Fruit fly (Drosophila melanogaster): ENCODE results near the gene CG13690.

The CG13690 gene

dm6 chr2L:441927-442691 lies 22.7 kb upstream of the CG13690 start (continued):
- peak; percentile 87 for TF ChIP-seq CG16779 (tag; optimal IDR thresholded peaks at IDR 0.05)
- peak; percentile 96 for TF ChIP-seq Smox (GFP tag; optimal IDR thresholded peaks at IDR 0.05)
- peak; percentile 97 for TF ChIP-seq Sox102F (GFP tag; optimal IDR thresholded peaks at IDR 0.05)
- TF ChIP-seq CG6163 (GFP tag; IDR thresholded peaks at IDR 0.05) = peak; percentile 97
- TF ChIP-seq CG7368 (GFP tag; optimal IDR thresholded peaks at IDR 0.05) = peak; percentile 98
- TF ChIP-seq CG11762 (GFP tag; optimal IDR thresholded peaks at IDR 0.05; ENCODE audit: insufficient read depth) = peak; percentile 93
- TF ChIP-seq CG8119 (GFP tag; IDR thresholded peaks at IDR 0.05) = peak; percentile 95
- TF ChIP-seq CG4318 (GFP tag; optimal IDR thresholded peaks at IDR 0.05) = peak; percentile 90
- TF ChIP-seq Ets96B (tag; optimal IDR thresholded peaks at IDR 0.05) = peak; percentile 96
- peak; percentile 98 for TF ChIP-seq pdm3 (GFP tag; optimal IDR thresholded peaks at IDR 0.05)
- peak; percentile 97 for TF ChIP-seq lz (GFP tag; optimal IDR thresholded peaks at IDR 0.05)
- TF ChIP-seq ss (GFP tag; optimal IDR thresholded peaks at IDR 0.05) = peak; percentile 70 to 95
- peak; percentile 79 for TF ChIP-seq Hr38 (GFP tag; optimal IDR thresholded peaks at IDR 0.05)
- TF ChIP-seq cyc (GFP tag; optimal IDR thresholded peaks at IDR 0.05) = peak; percentile 98
- TF ChIP-seq CG8319 (GFP tag; optimal IDR thresholded peaks at IDR 0.05) = peak; percentile 95
- TF ChIP-seq fd59A (GFP tag; optimal IDR thresholded peaks at IDR 0.05) = peak; percentile 95
- peak; percentile 95 for TF ChIP-seq CG32006 (GFP tag; optimal IDR thresholded peaks at IDR 0.05)
- peak; percentile 95 for TF ChIP-seq Ets21C (GFP tag; optimal IDR thresholded peaks at IDR 0.05)

dm6 chr2L:441455-441730 lies 21.9 kb upstream of the CG13690 start:
- TF ChIP-seq ss (GFP tag; optimal IDR thresholded peaks at IDR 0.05) (peak in 1 of 2 experiments; percentile 92), acj6 (GFP tag; optimal IDR thresholded peaks at IDR 0.05) (no peak)

- TF ChIP-seq achi (GFP tag; optimal IDR thresholded peaks at IDR 0.05) = peak; percentile 90
- peak; percentile 80 for TF ChIP-seq CG11902 (GFP tag; optimal IDR thresholded peaks at IDR 0.05)
- peak; percentile 89 for TF ChIP-seq CG6854 (GFP tag; optimal IDR thresholded peaks at IDR 0.05)
- peak; percentile 26 for TF ChIP-seq Hr4 (GFP tag; optimal IDR thresholded peaks at IDR 0.05)
- TF ChIP-seq Eip75B (GFP tag; optimal IDR thresholded peaks at IDR 0.05) = peak; percentile 80
- TF ChIP-seq CG11294 (GFP tag; IDR thresholded peaks at IDR 0.05) = no peak
- TF ChIP-seq CG15336 (GFP tag; IDR thresholded peaks at IDR 0.05) = peak; percentile 54
- TF ChIP-seq fd85E (GFP tag; optimal IDR thresholded peaks at IDR 0.05) = peak; percentile 20
- TF ChIP-seq vri (GFP tag; optimal IDR thresholded peaks at IDR 0.05) = peak; percentile 84
- TF ChIP-seq CG16779 (tag; optimal IDR thresholded peaks at IDR 0.05) = peak; percentile 80
- peak; percentile 81 for TF ChIP-seq cyc (GFP tag; optimal IDR thresholded peaks at IDR 0.05)
- peak; percentile 90 for TF ChIP-seq CG34406 (GFP tag; optimal IDR thresholded peaks at IDR 0.05)
- TF ChIP-seq CG31627 (GFP tag; optimal IDR thresholded peaks at IDR 0.05) = peak; percentile 78
- peak; percentile 93 for TF ChIP-seq CG10631 (GFP tag; optimal IDR thresholded peaks at IDR 0.05)
- TF ChIP-seq dac (GFP tag; optimal IDR thresholded peaks at IDR 0.05) = peak; percentile 37
- TF ChIP-seq CG6276 (GFP tag; optimal IDR thresholded peaks at IDR 0.05) = peak; percentile 35
- TF ChIP-seq Gug (GFP tag; IDR thresholded peaks at IDR 0.05) = no peak
- peak; percentile 86 for TF ChIP-seq CG6792 (GFP tag; optimal IDR thresholded peaks at IDR 0.05)
- peak; percentile 91 for TF ChIP-seq CG6808 (GFP tag; optimal IDR thresholded peaks at IDR 0.05)
- TF ChIP-seq CG3032 (tag; optimal IDR thresholded peaks at IDR 0.05) = peak; percentile 92
- TF ChIP-seq eg (GFP tag; IDR thresholded peaks at IDR 0.05) = no peak
- TF ChIP-seq Met (GFP tag; optimal IDR thresholded peaks at IDR 0.05) = peak; percentile 88
- peak; percentile 89 for TF ChIP-seq Sox102F (GFP tag; optimal IDR thresholded peaks at IDR 0.05)
- TF ChIP-seq CG9139 (GFP tag; optimal IDR thresholded peaks at IDR 0.05) = peak; percentile 86
- TF ChIP-seq Lpt (GFP tag; optimal IDR thresholded peaks at IDR 0.05) = peak; percentile 45
- peak; percentile 72 to 84 for TF ChIP-seq salr (GFP tag; optimal IDR thresholded peaks at IDR 0.05)
- TF ChIP-seq Hr39 (GFP tag; optimal IDR thresholded peaks at IDR 0.05) = peak; percentile 63
- TF ChIP-seq Blimp-1 (GFP tag; optimal IDR thresholded peaks at IDR 0.05) = peak; percentile 77
- no peak for TF ChIP-seq fkh (GFP tag; optimal IDR thresholded peaks at IDR 0.05)
- peak; percentile 97 for TF ChIP-seq Eip78C (GFP tag)
- TF ChIP-seq Hr38 (GFP tag; optimal IDR thresholded peaks at IDR 0.05) = no peak
- TF ChIP-seq CG11762 (GFP tag; optimal IDR thresholded peaks at IDR 0.05; ENCODE audit: insufficient read depth) = peak; percentile 57
These were observed 21.4 kb upstream of the CG13690 start for dm6 chr2L:440638-441454.
